Fruit fly (Drosophila melanogaster): ENCODE results near the gene Adss.

- TF ChIP-seq tai (GFP tag; optimal IDR thresholded peaks at IDR 0.05) (no peak), psq (GFP tag; optimal IDR thresholded peaks at IDR 0.05) (no peak), Hr83 (GFP tag; optimal IDR thresholded peaks at IDR 0.05; ENCODE audit: poor library complexity, severe bottlenecking) (no peak), OdsH (GFP tag; optimal IDR thresholded peaks at IDR 0.05) (no peak), Sp1 (GFP tag; optimal IDR thresholded peaks at IDR 0.05) (no peak), CG32264 (GFP tag; optimal IDR thresholded peaks at IDR 0.05) (no peak), brk (GFP tag; optimal IDR thresholded peaks at IDR 0.05) (no peak), Abd-B (GFP tag; optimal IDR thresholded peaks at IDR 0.05) (no peak), dmrt93B (GFP tag; optimal IDR thresholded peaks at IDR 0.05) (no peak), usp (GFP tag; optimal IDR thresholded peaks at IDR 0.05) (no peak), N (GFP tag; optimal IDR thresholded peaks at IDR 0.05) (no peak), foxo (GFP tag; optimal IDR thresholded peaks at IDR 0.05) (no peak), dsf (GFP tag; optimal IDR thresholded peaks at IDR 0.05; ENCODE audit: borderline replicate concordance) (no peak), lola (GFP tag; optimal IDR thresholded peaks at IDR 0.05) (no peak)
Observed at dm6 chr3R:20846316-20846715, 15.9 kb upstream of the Adss start.

Data from whole organism, wandering third instar larva.